Worm (Caenorhabditis elegans) whole organism, early embryonic: Measurements from ENCODE around the gene F17C11.12.

ENCODE experiments used
- ama-1 ChIP-seq: fragments of 150-350 bp; optimal IDR thresholded peaks from 2 replicates; lab custom pipeline; 2014
- ceh-13 ChIP-seq: fragments of 200-800 bp; sonication (Bioruptor generic); optimal IDR thresholded peaks from 2 replicates; lab custom pipeline; 2018; ENCODE audit warnings: mild to moderate bottlenecking, missing genetic modification characterization, missing compliant biosample characterization
- flt-1 ChIP-seq: fragments of 200-800 bp; sonication (Bioruptor generic); IDR thresholded peaks from 2 replicates; pipeline ENCODE4 v1.3.6; 2022; ENCODE audit warnings: missing genetic modification characterization, missing compliant biosample characterization
- hmg-4 ChIP-seq: fragments of 200-800 bp; sonication (Bioruptor generic); optimal IDR thresholded peaks from 2 replicates; lab custom pipeline; 2018; ENCODE audit warnings: mild to moderate bottlenecking, missing genetic modification characterization, missing compliant biosample characterization
- sea-1 ChIP-seq: fragments of 200-800 bp; sonication (Bioruptor generic); conservative IDR thresholded peaks from 2 replicates; pipeline ENCODE4 v1.3.6; 2022; ENCODE audit warnings: missing genetic modification characterization, missing compliant biosample characterization

- TF ChIP-seq ama-1 (no peak), flt-1 (GFP tag; lab: Robert Waterston, UW) (no peak), ceh-13 (GFP tag; lab: Kevin White, UChicago) (no peak), sea-1 (no peak), hmg-4 (GFP tag; lab: Kevin White, UChicago) (no peak)
Observed at ce11 chrV:10938739-10939138, 2.0 kb upstream of the F17C11.12 start, which contains the start of gene F17C11.11.
